Worm (Caenorhabditis elegans): ENCODE measurements around the gene lin-32.
A peak's percentile ranks its signal among the peaks of the same experiment; 100 is the strongest.

The lin-32 gene

DNA sequence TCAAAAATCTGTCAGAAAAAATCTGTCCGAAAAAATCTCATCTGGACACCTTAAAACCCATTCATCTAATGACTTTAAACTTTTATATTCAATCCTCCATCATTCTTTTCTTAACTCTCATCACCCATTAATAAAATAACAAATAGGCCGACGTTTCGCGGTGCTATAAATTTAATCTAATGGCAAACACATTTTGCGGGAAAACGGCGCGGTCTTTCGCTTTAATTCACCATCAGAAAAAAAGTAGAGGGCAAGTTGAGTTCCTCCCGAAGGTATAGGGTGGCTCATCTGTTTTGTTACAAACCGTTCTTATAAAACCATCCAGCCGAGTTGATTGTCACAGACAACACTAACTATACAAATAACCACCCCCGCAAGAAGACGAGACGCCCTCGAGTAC is 39.2 kb downstream of the lin-32 start:
- TF ChIP-seq ets-4 (tag; optimal IDR thresholded peaks at IDR 0.05) (no peak), ama-1 (optimal IDR thresholded peaks at IDR 0.05) (no peak), fkh-6 (tag; optimal IDR thresholded peaks at IDR 0.05) (no peak), C08G9.2 (tag; optimal IDR thresholded peaks at IDR 0.05) (no peak), nhr-232 (tag; optimal IDR thresholded peaks at IDR 0.05) (no peak), ttx-3 (tag; optimal IDR thresholded peaks at IDR 0.05) (no peak), pros-1 (tag; optimal IDR thresholded peaks at IDR 0.05) (no peak), pag-3 (tag; optimal IDR thresholded peaks at IDR 0.05; ENCODE audit: borderline replicate concordance) (no peak), ceh-30 (tag; optimal IDR thresholded peaks at IDR 0.05) (no peak), lim-6 (tag; optimal IDR thresholded peaks at IDR 0.05) (no peak), nfya-1 (tag; optimal IDR thresholded peaks at IDR 0.05) (no peak), pha-4 (tag; optimal IDR thresholded peaks at IDR 0.05) (no peak), K02D7.2 (tag; optimal IDR thresholded peaks at IDR 0.05) (no peak), ceh-34 (tag; optimal IDR thresholded peaks at IDR 0.05) (no peak), odd-2 (tag; optimal IDR thresholded peaks at IDR 0.05) (no peak), Y22D7AL.16 (tag; optimal IDR thresholded peaks at IDR 0.05) (no peak), tbx-7 (tag; optimal IDR thresholded peaks at IDR 0.05) (no peak), hlh-30 (tag; optimal IDR thresholded peaks at IDR 0.05; ENCODE audit: insufficient read depth) (no peak), unc-55 (GFP tag; optimal IDR thresholded peaks at IDR 0.05) (no peak), eyg-1 (tag; optimal IDR thresholded peaks at IDR 0.05) (no peak)

ce11 chrX:2188885-2189284 is 41.0 kb downstream of the lin-32 start:
- TF ChIP-seq pros-1 (tag; optimal IDR thresholded peaks at IDR 0.05), result no peak
- TF ChIP-seq ceh-9 (tag; optimal IDR thresholded peaks at IDR 0.05), result no peak
- TF ChIP-seq syd-9 (tag; optimal IDR thresholded peaks at IDR 0.05), result no peak
- peak; percentile 42 for TF ChIP-seq ceh-18 (tag; optimal IDR thresholded peaks at IDR 0.05)
- TF ChIP-seq ceh-30 (tag; optimal IDR thresholded peaks at IDR 0.05), result no peak
- no peak for TF ChIP-seq pat-9 (tag; optimal IDR thresholded peaks at IDR 0.05)

- TF ChIP-seq fkh-10 (GFP tag; optimal IDR thresholded peaks at IDR 0.05) (no peak), hlh-6 (tag; optimal IDR thresholded peaks at IDR 0.05) (no peak), K02D7.2 (tag; optimal IDR thresholded peaks at IDR 0.05) (no peak), hlh-8 (tag; optimal IDR thresholded peaks at IDR 0.05) (no peak), ceh-18 (tag; optimal IDR thresholded peaks at IDR 0.05) (no peak), C38D4.7 (GFP tag; optimal IDR thresholded peaks at IDR 0.05) (no peak), tbx-7 (tag; optimal IDR thresholded peaks at IDR 0.05) (no peak), zip-5 (tag; optimal IDR thresholded peaks at IDR 0.05) (no peak), ceh-45 (GFP tag; IDR thresholded peaks at IDR 0.05) (no peak), ceh-24 (tag; optimal IDR thresholded peaks at IDR 0.05) (no peak), ceh-30 (tag; optimal IDR thresholded peaks at IDR 0.05) (no peak), ama-1 (optimal IDR thresholded peaks at IDR 0.05) (no peak)
Observed at ce11 chrX:2180588-2180987, 49.3 kb downstream of the lin-32 start, which contains the start of gene F48B9.1. TSS of gene F48B9.1 (plus strand) at chrX:2180888.
